Worm (Caenorhabditis elegans) whole organism, midembryonic: ENCODE data around the gene vha-6.
A peak's percentile ranks its signal among the peaks of the same experiment; 100 is the strongest.

Experiments
- T22C8.4 ChIP-seq: fragments of 200-800 bp; sonication (Bioruptor generic); IDR thresholded peaks from 2 replicates; pipeline ENCODE4 v1.3.6; 2022; ENCODE audit warnings: missing genetic modification characterization, missing compliant biosample characterization
- cog-1 ChIP-seq: sonication (generic microtip); optimal IDR thresholded peaks from 2 replicates; lab custom pipeline; 2016; ENCODE audit warnings: missing genetic modification characterization, missing compliant biosample characterization
- flt-1 ChIP-seq: fragments of 200-800 bp; sonication (Bioruptor generic); IDR thresholded peaks from 2 replicates; pipeline ENCODE4 v1.3.6; 2022; ENCODE audit warnings: missing genetic modification characterization, missing compliant biosample characterization
- ref-1 ChIP-seq: fragments of 200-800 bp; sonication (Bioruptor generic); conservative IDR thresholded peaks from 2 replicates; pipeline ENCODE4 v1.3.6; 2022; ENCODE audit warnings: missing genetic modification reagents, missing genetic modification characterization, missing compliant biosample characterization
- tab-1 ChIP-seq: fragments of 200-800 bp; sonication (Bioruptor generic); IDR thresholded peaks from 2 replicates; pipeline ENCODE4 v1.3.6; 2022; ENCODE audit warnings: missing genetic modification characterization, missing compliant biosample characterization
- ztf-23 ChIP-seq: fragments of 200-800 bp; sonication (Bioruptor generic); IDR thresholded peaks from 2 replicates; pipeline ENCODE4 v1.3.6; 2022; ENCODE audit warnings: missing genetic modification reagents, missing genetic modification characterization, missing compliant biosample characterization
- ztf-29 ChIP-seq: fragments of 200-800 bp; sonication (Bioruptor generic); IDR thresholded peaks from 2 replicates; pipeline ENCODE4 v1.3.6; 2022; ENCODE audit warnings: missing genetic modification reagents, missing genetic modification characterization, missing compliant biosample characterization

- no peak for TF ChIP-seq cog-1
- 0 out of 2 replicates have a peak, but pooled peaks have one; percentile 58 for TF ChIP-seq ztf-23 (GFP tag; lab: Robert Waterston, UW)
- TF ChIP-seq ztf-29: no peak
- no peak for TF ChIP-seq ref-1
- TF ChIP-seq T22C8.4 (GFP tag; lab: Robert Waterston, UW): no peak
- 0 out of 2 replicates have a peak, but pooled peaks have one; percentile 44 for TF ChIP-seq tab-1 (GFP tag; lab: Robert Waterston, UW)
- TF ChIP-seq flt-1: no peak
These were observed 39.5 kb downstream of the vha-6 start for ce11 chrII:11398787-11399186.
